Fruit fly (Drosophila melanogaster) whole organism, wandering third instar larva: ENCODE data around the gene CG3704.
A peak's percentile ranks its signal among the peaks of the same experiment; 100 is the strongest.

Experiments
- Abd-B ChIP-seq: fragments of >200 bp; optimal IDR thresholded peaks from 2 replicates; lab custom pipeline; 2017; ENCODE audit warnings: missing biosample characterization, missing genetic modification characterization
- CG32264 ChIP-seq: fragments of 200-800 bp; sonication (Bioruptor generic); optimal IDR thresholded peaks from 2 replicates; lab custom pipeline; 2016; ENCODE audit warnings: missing biosample characterization, missing genetic modification characterization
- CG9705 ChIP-seq: fragments of 200-800 bp; sonication (Bioruptor generic); optimal IDR thresholded peaks from 2 replicates; lab custom pipeline; 2018; ENCODE audit warnings: missing biosample characterization, mild to moderate bottlenecking, missing genetic modification characterization
- Dfd ChIP-seq: fragments of >200 bp; optimal IDR thresholded peaks from 2 replicates; lab custom pipeline; 2017; ENCODE audit warnings: missing biosample characterization, missing genetic modification characterization
- Dif ChIP-seq: fragments of 200-275, 200-300 bp; sonication (Bioruptor generic); optimal IDR thresholded peaks from 2 replicates; lab custom pipeline; 2018; ENCODE audit warnings: missing biosample characterization, missing genetic modification characterization; ENCODE audit not compliant: partially characterized antibody
- GATAd ChIP-seq: sonication (Bioruptor generic); optimal IDR thresholded peaks from 2 replicates; lab custom pipeline; 2016; ENCODE audit warnings: missing biosample characterization, missing genetic modification characterization
- HLH106 ChIP-seq: fragments of 200-800 bp; optimal IDR thresholded peaks from 3 replicates; lab custom pipeline; 2019; ENCODE audit warnings: missing biosample characterization, mild to moderate bottlenecking, missing genetic modification characterization, moderate library complexity
- Hnf4 ChIP-seq: fragments of 200-800 bp; sonication (Bioruptor generic); optimal IDR thresholded peaks from 2 replicates; lab custom pipeline; 2016; ENCODE audit warnings: missing biosample characterization, mild to moderate bottlenecking, missing genetic modification characterization
- Hr78 ChIP-seq: fragments of >200 bp; optimal IDR thresholded peaks from 2 replicates; lab custom pipeline; 2017; ENCODE audit warnings: missing biosample characterization, missing genetic modification characterization
- Hr83 ChIP-seq: fragments of 200-300 bp; sonication (Bioruptor generic); optimal IDR thresholded peaks from 2 replicates; lab custom pipeline; 2016; ENCODE audit warnings: missing biosample characterization, mild to moderate bottlenecking, missing genetic modification characterization, moderate library complexity; ENCODE audit not compliant: poor library complexity, severe bottlenecking
- Jra ChIP-seq: sonication (Bioruptor generic); optimal IDR thresholded peaks from 2 replicates; lab custom pipeline; 2016; ENCODE audit warnings: missing biosample characterization, missing genetic modification characterization
- Myc ChIP-seq: fragments of >200 bp; optimal IDR thresholded peaks from 2 replicates; lab custom pipeline; 2017
- OdsH ChIP-seq: fragments of 200-800 bp; sonication (Bioruptor generic); optimal IDR thresholded peaks from 2 replicates; lab custom pipeline; 2016; ENCODE audit warnings: missing biosample characterization, mild to moderate bottlenecking, missing genetic modification characterization
- Rel ChIP-seq, 2 experiments: fragments of 200-800 bp; sonication (Bioruptor generic) in 1 of 2; optimal IDR thresholded peaks; 2 replicates in 1 of 2; 3 replicates in 1 of 2; lab custom pipeline; 2016 to 2019; ENCODE audit warnings: mild to moderate bottlenecking in 2 of 2, missing biosample characterization in 2 of 2, missing genetic modification characterization in 2 of 2, moderate library complexity in 1 of 2
- Sp1 ChIP-seq: fragments of 200-800 bp; sonication (Bioruptor generic); optimal IDR thresholded peaks from 3 replicates; lab custom pipeline; 2019; ENCODE audit warnings: missing biosample characterization, mild to moderate bottlenecking, missing genetic modification characterization, moderate library complexity
- br ChIP-seq: fragments of 200-800 bp; sonication (Bioruptor generic); optimal IDR thresholded peaks from 2 replicates; lab custom pipeline; 2016; ENCODE audit warnings: missing biosample characterization, missing genetic modification characterization
- brk ChIP-seq: fragments of 200-800 bp; sonication (Bioruptor generic); optimal IDR thresholded peaks from 2 replicates; lab custom pipeline; 2016; ENCODE audit warnings: missing biosample characterization, mild to moderate bottlenecking, missing genetic modification characterization
- dmrt93B ChIP-seq: fragments of 200-800 bp; sonication (Bioruptor generic); optimal IDR thresholded peaks from 2 replicates; lab custom pipeline; 2018; ENCODE audit warnings: missing biosample characterization, mild to moderate bottlenecking, missing genetic modification characterization
- dsf ChIP-seq: sonication (Bioruptor generic); optimal IDR thresholded peaks from 2 replicates; lab custom pipeline; 2016; ENCODE audit warnings: missing biosample characterization, missing genetic modification characterization, borderline replicate concordance
- ey ChIP-seq: fragments of 200-800 bp; sonication (Bioruptor generic); optimal IDR thresholded peaks from 2 replicates; lab custom pipeline; 2016; ENCODE audit warnings: missing biosample characterization, missing genetic modification characterization
- foxo ChIP-seq, 2 experiments: fragments of 200-800 bp; sonication (Bioruptor generic); optimal IDR thresholded peaks; 2 replicates in 1 of 2; 3 replicates in 1 of 2; lab custom pipeline; 2016 to 2017; ENCODE audit warnings: missing biosample characterization in 2 of 2, missing genetic modification characterization in 2 of 2
- fru ChIP-seq: fragments of 200-800 bp; sonication (Bioruptor generic); optimal IDR thresholded peaks from 3 replicates; lab custom pipeline; 2016; ENCODE audit warnings: missing biosample characterization, mild to moderate bottlenecking, missing genetic modification characterization
- h ChIP-seq: fragments of 200-800 bp; sonication (Bioruptor generic); optimal IDR thresholded peaks from 3 replicates; lab custom pipeline; 2016; ENCODE audit warnings: missing biosample characterization, mild to moderate bottlenecking, missing genetic modification characterization
- jim ChIP-seq: fragments of 175-275, 200-325 bp; sonication (Bioruptor generic); optimal IDR thresholded peaks from 2 replicates; lab custom pipeline; 2016; ENCODE audit warnings: missing biosample characterization, mild to moderate bottlenecking, missing genetic modification characterization
- lola ChIP-seq: fragments of >200 bp; optimal IDR thresholded peaks from 2 replicates; lab custom pipeline; 2017; ENCODE audit warnings: missing biosample characterization, missing genetic modification characterization
- pan ChIP-seq: fragments of >200 bp; optimal IDR thresholded peaks from 2 replicates; lab custom pipeline; 2017
- psq ChIP-seq: fragments of 200-800 bp; sonication (Bioruptor generic); optimal IDR thresholded peaks from 3 replicates; lab custom pipeline; 2017; ENCODE audit warnings: missing biosample characterization, mild to moderate bottlenecking, missing genetic modification characterization, moderate library complexity
- rgr ChIP-seq: fragments of 200-800 bp; sonication (Bioruptor generic); optimal IDR thresholded peaks from 3 replicates; lab custom pipeline; 2016; ENCODE audit warnings: missing biosample characterization, mild to moderate bottlenecking, missing genetic modification characterization
- sage ChIP-seq: fragments of 200-800 bp; sonication (Bioruptor generic); optimal IDR thresholded peaks from 2 replicates; lab custom pipeline; 2016; ENCODE audit warnings: missing biosample characterization, mild to moderate bottlenecking, missing genetic modification characterization
- sv ChIP-seq: fragments of 200-800 bp; sonication (Bioruptor generic); optimal IDR thresholded peaks from 3 replicates; lab custom pipeline; 2016; ENCODE audit warnings: missing biosample characterization, missing genetic modification characterization
- tai ChIP-seq: sonication (Bioruptor generic); optimal IDR thresholded peaks from 2 replicates; lab custom pipeline; 2016; ENCODE audit warnings: missing biosample characterization, missing genetic modification characterization
- usp ChIP-seq: fragments of >200 bp; optimal IDR thresholded peaks from 2 replicates; lab custom pipeline; 2017; ENCODE audit warnings: missing biosample characterization, missing genetic modification characterization
- woc ChIP-seq: sonication (Bioruptor generic); optimal IDR thresholded peaks from 2 replicates; lab custom pipeline; 2016; ENCODE audit warnings: missing biosample characterization, mild to moderate bottlenecking, missing genetic modification characterization

Gene CG3704

DNA sequence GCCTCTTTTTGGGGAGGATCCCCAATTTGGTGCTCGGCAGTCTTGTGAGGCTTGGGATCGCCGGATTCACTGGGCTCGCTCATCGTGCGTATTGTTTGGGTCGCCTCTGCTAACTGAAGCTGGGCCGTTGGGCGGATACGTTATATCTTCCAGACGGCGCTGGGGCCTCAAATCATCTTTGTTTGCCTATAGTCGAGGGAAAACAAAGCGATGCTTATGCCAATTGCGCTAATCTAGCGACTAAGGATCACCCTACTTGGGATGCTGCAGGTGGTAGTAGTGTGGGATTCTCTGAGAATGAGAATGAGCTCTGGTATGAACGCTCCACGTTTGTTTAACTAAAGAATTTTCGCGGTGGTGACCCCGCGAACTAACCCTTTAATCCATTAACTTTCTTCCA is 11.2 kb upstream of the CG3704 start, which contains the start of gene CG3690:
CG3690 (minus strand) TSS at position 101 of the 400 bp plus-strand sequence.
- TF ChIP-seq psq (no peak), HLH106 (no peak), lola (GFP tag; lab: Kevin White, UChicago) (no peak), Abd-B (no peak)
- TF ChIP-seq, all 38 proteins: peak for 0

DNA sequence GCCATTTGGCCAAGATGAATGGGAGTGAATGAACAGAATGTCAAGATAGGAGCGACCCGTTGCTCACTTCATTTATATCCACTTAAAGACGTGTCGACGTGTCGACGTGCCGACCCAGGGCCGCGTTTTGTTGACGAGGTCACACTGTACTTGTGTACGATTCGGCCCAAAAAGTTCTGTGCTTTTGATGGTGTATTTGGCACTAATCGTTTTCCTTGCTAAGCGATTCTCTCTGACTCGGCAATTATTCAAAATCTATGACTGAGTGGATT is 7.6 kb upstream of the CG3704 start:
- peak; percentile 9 for TF ChIP-seq h (GFP tag; lab: Kevin White, UChicago)
- TF ChIP-seq tai (GFP tag; lab: Kevin White, UChicago): no peak
- peak in 1 of 2 experiments; percentile 18 for TF ChIP-seq foxo (GFP tag; optimal IDR thresholded peaks at IDR 0.05; lab: Kevin White, UChicago)
- TF ChIP-seq CG32264 (GFP tag; lab: Kevin White, UChicago): no peak

DNA sequence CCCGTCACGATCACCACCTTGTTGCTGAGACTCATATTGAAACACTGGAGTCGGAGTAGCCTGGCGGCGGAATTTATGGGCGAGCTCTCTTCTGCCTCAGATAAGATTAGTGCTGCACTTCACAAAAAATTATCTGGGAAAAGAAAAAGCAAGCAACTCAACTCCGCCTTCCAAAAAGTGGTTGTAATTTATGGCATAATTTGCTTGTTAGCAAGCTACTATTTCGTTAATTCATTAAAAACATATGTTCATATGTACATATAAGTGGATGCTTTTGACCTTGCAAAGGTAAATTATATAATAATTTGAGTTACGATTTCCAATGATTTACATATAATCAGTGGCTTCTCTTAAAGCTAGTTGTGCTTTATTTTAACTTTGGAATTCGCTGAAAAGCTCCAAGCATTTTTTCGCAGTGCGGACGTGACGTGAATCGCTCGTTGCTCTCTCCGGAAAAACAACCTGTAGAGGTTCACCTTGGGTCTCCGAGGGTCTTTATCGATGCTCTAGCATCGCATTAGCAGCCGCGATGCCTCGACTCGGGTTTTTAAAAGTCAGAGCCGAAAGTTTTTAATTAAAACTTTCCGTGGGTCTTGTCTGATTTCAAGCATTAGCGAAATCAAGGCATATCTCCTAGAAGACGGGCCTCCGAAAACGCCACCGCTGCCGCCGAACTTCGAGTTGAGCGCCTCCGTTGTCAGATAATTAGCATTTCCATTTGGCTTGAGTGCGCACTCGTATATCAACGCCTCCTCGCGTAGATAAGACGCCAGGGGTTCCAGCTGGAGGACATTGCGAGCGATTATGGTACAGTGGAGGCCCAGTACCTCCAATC is 7.1 kb upstream of the CG3704 start, which contains the start of gene CG3699:
CG3699 (minus strand) TSS at position 51 of the 835 bp plus-strand sequence.
- no peak for TF ChIP-seq lola (GFP tag; lab: Kevin White, UChicago)
- TF ChIP-seq fru (GFP tag; lab: Kevin White, UChicago): peak; percentile 61
- TF ChIP-seq Rel (GFP tag; optimal IDR thresholded peaks at IDR 0.05; lab: Kevin White, UChicago): no peak
- no peak for TF ChIP-seq Rel (tag; optimal IDR thresholded peaks at IDR 0.05; lab: Kevin White, UChicago)
- TF ChIP-seq h (GFP tag; lab: Kevin White, UChicago): peak; percentile 27
- peak; percentile 43 for TF ChIP-seq rgr (GFP tag; lab: Kevin White, UChicago)
- TF ChIP-seq sv (GFP tag; lab: Kevin White, UChicago): peak; percentile 21
- TF ChIP-seq pan (lab: Kevin White, UChicago): no peak
- TF ChIP-seq woc (GFP tag; lab: Kevin White, UChicago): no peak
- TF ChIP-seq HLH106: peak; percentile 57
- no peak for TF ChIP-seq sage (GFP tag; lab: Kevin White, UChicago)
- TF ChIP-seq Abd-B: no peak
- no peak for TF ChIP-seq GATAd (GFP tag; lab: Kevin White, UChicago)
- peak; percentile 44 for TF ChIP-seq psq
- TF ChIP-seq Sp1: peak; percentile 53
- TF ChIP-seq dmrt93B (GFP tag; lab: Kevin White, UChicago): peak; percentile 55
- peak; percentile 40 for TF ChIP-seq ey (GFP tag; lab: Kevin White, UChicago)
- TF ChIP-seq foxo (GFP tag; optimal IDR thresholded peaks at IDR 0.05; lab: Kevin White, UChicago): peak in 1 of 2 experiments; percentile 58
- TF ChIP-seq br (GFP tag; lab: Kevin White, UChicago): peak; percentile 57
- TF ChIP-seq OdsH: peak; percentile 53

DNA sequence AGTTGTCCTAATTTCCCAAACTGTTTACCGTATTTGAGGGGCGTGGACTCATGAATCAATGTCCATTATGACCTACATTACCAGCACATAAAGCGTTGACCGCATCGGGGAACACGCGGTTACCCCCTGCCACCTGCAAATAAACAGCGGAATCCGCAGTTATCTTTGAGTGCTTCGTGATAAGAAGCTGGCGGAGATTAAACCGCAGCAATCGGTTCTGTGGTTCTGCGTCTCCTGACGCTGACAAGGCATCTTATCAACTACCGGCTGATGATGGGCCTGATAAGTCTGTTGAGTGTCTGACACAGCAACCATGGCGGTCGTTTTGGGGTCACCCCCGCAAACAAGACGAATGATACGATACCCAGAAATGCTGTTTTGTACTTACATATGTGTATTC is 5.6 kb upstream of the CG3704 start:
- TF ChIP-seq Myc (no peak), psq (no peak), h (GFP tag; lab: Kevin White, UChicago) (peak; percentile 29), lola (GFP tag; lab: Kevin White, UChicago) (no peak), dsf (GFP tag; lab: Kevin White, UChicago) (no peak)

DNA sequence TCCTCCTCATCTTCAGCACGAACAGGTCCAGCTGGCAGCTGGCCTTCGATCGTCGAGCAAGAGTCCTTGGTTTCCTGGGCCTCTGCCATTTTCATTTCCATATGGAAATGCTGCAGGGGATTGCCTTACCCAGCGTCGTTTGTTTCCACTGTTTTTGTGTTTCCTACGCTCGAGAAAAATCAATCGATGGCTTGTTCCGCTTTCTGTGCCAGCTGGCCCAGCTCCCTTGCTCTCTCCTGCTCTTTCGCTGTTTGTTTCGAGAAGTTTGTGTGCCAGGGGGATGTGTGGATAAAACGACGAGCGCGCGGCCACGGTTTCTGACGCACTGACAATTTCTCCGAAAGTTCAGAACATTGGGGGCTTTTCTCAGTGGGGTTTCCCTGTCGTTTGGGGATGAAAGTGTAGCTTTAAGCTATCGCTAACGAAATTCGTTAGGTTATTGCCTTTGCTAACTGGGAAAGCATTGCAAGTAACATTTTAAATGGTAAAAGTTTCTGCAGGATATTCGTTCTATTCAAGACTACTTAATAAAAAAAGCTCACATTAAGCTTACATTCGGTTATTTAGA is 4.9 kb upstream of the CG3704 start, which contains the start of gene CG3703:
CG3703 (minus strand) TSS at position 328 of the 568 bp plus-strand sequence.
- TF ChIP-seq CG32264 (GFP tag; lab: Kevin White, UChicago) (no peak), tai (GFP tag; lab: Kevin White, UChicago) (no peak), ey (GFP tag; lab: Kevin White, UChicago) (no peak), Rel (GFP tag; optimal IDR thresholded peaks at IDR 0.05; lab: Kevin White, UChicago) (no peak), Rel (tag; optimal IDR thresholded peaks at IDR 0.05; lab: Kevin White, UChicago) (peak; percentile 97), jim (GFP tag; lab: Kevin White, UChicago) (no peak), CG9705 (GFP tag; lab: Kevin White, UChicago) (no peak)

DNA sequence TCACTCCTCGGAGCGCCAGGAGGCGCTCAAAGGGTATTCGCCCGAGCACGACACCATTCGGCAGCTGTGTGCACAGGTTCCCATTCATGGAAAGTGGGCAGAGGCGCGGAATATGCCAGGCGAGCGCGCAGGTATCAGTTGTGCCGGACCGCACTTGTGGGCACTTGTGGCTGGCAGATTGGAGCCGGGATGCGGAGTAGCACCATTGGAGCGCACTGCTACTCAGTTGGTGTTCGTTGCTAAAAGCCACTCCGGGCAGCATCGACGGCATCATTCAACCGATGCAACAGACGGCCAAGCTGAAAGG is 4.8 kb downstream of the CG3704 start:
- TF ChIP-seq Dfd (GFP tag; lab: Kevin White, UChicago): no peak
- no peak for TF ChIP-seq sage (GFP tag; lab: Kevin White, UChicago)
- no peak for TF ChIP-seq lola (GFP tag; lab: Kevin White, UChicago)
- TF ChIP-seq ey (GFP tag; lab: Kevin White, UChicago): no peak
- no peak for TF ChIP-seq Dif (GFP tag; lab: Kevin White, UChicago)
- TF ChIP-seq Jra (GFP tag; lab: Kevin White, UChicago): no peak
- TF ChIP-seq sv (GFP tag; lab: Kevin White, UChicago): no peak
- TF ChIP-seq tai (GFP tag; lab: Kevin White, UChicago): no peak
- TF ChIP-seq fru (GFP tag; lab: Kevin White, UChicago): no peak
- no peak for TF ChIP-seq pan (lab: Kevin White, UChicago)
- TF ChIP-seq GATAd (GFP tag; lab: Kevin White, UChicago): no peak
- TF ChIP-seq Hr83 (GFP tag; lab: Kevin White, UChicago): no peak
- no peak for TF ChIP-seq Hr78 (GFP tag; lab: Kevin White, UChicago)
- no peak for TF ChIP-seq psq
- TF ChIP-seq Hnf4 (GFP tag; lab: Kevin White, UChicago): no peak
- no peak for TF ChIP-seq usp
- TF ChIP-seq Abd-B: no peak
- no peak for TF ChIP-seq brk
